Worm (Caenorhabditis elegans) whole organism, midembryonic: Measurements from ENCODE around the gene dph-7.

Source experiments
- T22C8.4 ChIP-seq: fragments of 200-800 bp; sonication (Bioruptor generic); IDR thresholded peaks from 2 replicates; pipeline ENCODE4 v1.3.6; 2022; ENCODE audit warnings: missing genetic modification characterization, missing compliant biosample characterization
- med-1 ChIP-seq: sonication (generic microtip); optimal IDR thresholded peaks from 2 replicates; lab custom pipeline; 2017; ENCODE audit warnings: missing genetic modification characterization, mild to moderate bottlenecking, missing compliant biosample characterization, antibody characterized with exemption, missing genetic modification reagents; ENCODE audit not compliant: insufficient read depth
- ztf-29 ChIP-seq: fragments of 200-800 bp; sonication (Bioruptor generic); IDR thresholded peaks from 2 replicates; pipeline ENCODE4 v1.3.6; 2022; ENCODE audit warnings: missing genetic modification reagents, missing genetic modification characterization, missing compliant biosample characterization

ce11 chrIII:13302578-13302977 is 12.3 kb upstream of the dph-7 start:
- TF ChIP-seq ztf-29 (GFP tag; lab: Robert Waterston, UW) (no peak), med-1 (GFP tag; lab: Kevin White, UChicago) (no peak), T22C8.4 (GFP tag; lab: Robert Waterston, UW) (no peak)
